Worm (Caenorhabditis elegans): Measurements from ENCODE around the gene F13H8.11.

The F13H8.11 gene

ce11 chrII:6288104-6288503 lies 28.3 kb upstream of the F13H8.11 start (continued):
- TF ChIP-seq ztf-26 (tag; optimal IDR thresholded peaks at IDR 0.05) (no peak), zim-3 (tag; optimal IDR thresholded peaks at IDR 0.05) (no peak)

- TF ChIP-seq nfyb-1 (GFP tag; IDR thresholded peaks at IDR 0.05), result no peak
- no peak for TF ChIP-seq egl-18 (GFP tag; IDR thresholded peaks at IDR 0.05)
- TF ChIP-seq F52B5.7 (tag; optimal IDR thresholded peaks at IDR 0.05), result no peak
- TF ChIP-seq ztf-22 (GFP tag; optimal IDR thresholded peaks at IDR 0.05), result no peak
- no peak for TF ChIP-seq egl-44 (GFP tag; IDR thresholded peaks at IDR 0.05)
- no peak for TF ChIP-seq lin-54 (GFP tag; optimal IDR thresholded peaks at IDR 0.05)
- TF ChIP-seq nhr-80 (tag; optimal IDR thresholded peaks at IDR 0.05), result no peak
- no peak for TF ChIP-seq zfh-2 (GFP tag; conservative IDR thresholded peaks at IDR 0.05)
- TF ChIP-seq aptf-3 (GFP tag; IDR thresholded peaks at IDR 0.05), result no peak
- no peak for TF ChIP-seq unc-62 (GFP tag; optimal IDR thresholded peaks at IDR 0.05)
- TF ChIP-seq nhr-27 (tag; optimal IDR thresholded peaks at IDR 0.05), result no peak
These were observed 27.0 kb upstream of the F13H8.11 start, which contains the start of gene F13H8.6 for ce11 chrII:6286865-6287264. TSS of gene F13H8.6 (minus strand) at chrII:6286965.

- peak; percentile 51 for TF ChIP-seq nhr-80 (tag; optimal IDR thresholded peaks at IDR 0.05)
- no peak for TF ChIP-seq zfh-2 (GFP tag; conservative IDR thresholded peaks at IDR 0.05)
These were observed 23.3 kb upstream of the F13H8.11 start, which contains the start of gene F13H8.1 for ce11 chrII:6283074-6283473. TSS of gene F13H8.1 (plus strand) at chrII:6283384.

ce11 chrII:6281903-6282302 lies 22.1 kb upstream of the F13H8.11 start:
- no peak for TF ChIP-seq dox-1 (GFP tag; IDR thresholded peaks at IDR 0.05)
- no peak for TF ChIP-seq snpc-1.3 (tag; optimal IDR thresholded peaks at IDR 0.05; ENCODE audit: insufficient read depth)
- TF ChIP-seq nhr-80 (tag; optimal IDR thresholded peaks at IDR 0.05), result peak; percentile 13
- TF ChIP-seq ceh-27 (GFP tag; optimal IDR thresholded peaks at IDR 0.05), result no peak

- TF ChIP-seq lin-40 (tag; optimal IDR thresholded peaks at IDR 0.05) (no peak), T26A5.8 (tag; optimal IDR thresholded peaks at IDR 0.05) (no peak), ztf-22 (GFP tag; optimal IDR thresholded peaks at IDR 0.05) (no peak), ceh-27 (GFP tag; optimal IDR thresholded peaks at IDR 0.05) (no peak)
These were observed 21.2 kb upstream of the F13H8.11 start, which contains the start of gene scly-1 for ce11 chrII:6281002-6281401. TSS of gene scly-1 (minus strand) at chrII:6281102.

- TF ChIP-seq nfyb-1 (GFP tag; IDR thresholded peaks at IDR 0.05) (0 out of 2 replicates have a peak, but pooled peaks have one; percentile 15), lsy-27 (tag; optimal IDR thresholded peaks at IDR 0.05; ENCODE audit: borderline replicate concordance, insufficient read depth) (no peak)
These were observed 14.1 kb upstream of the F13H8.11 start, which contains the start of gene bpl-1 for ce11 chrII:6273916-6274315. TSS of gene bpl-1 (plus strand) at chrII:6274216.

- TF ChIP-seq egl-18 (GFP tag; IDR thresholded peaks at IDR 0.05) (no peak), F57A8.1 (GFP tag; optimal IDR thresholded peaks at IDR 0.05) (no peak), nhr-120 (GFP tag; IDR thresholded peaks at IDR 0.05) (no peak), gei-17 (GFP tag; optimal IDR thresholded peaks at IDR 0.05) (no peak), let-526 (GFP tag; IDR thresholded peaks at IDR 0.05) (0 out of 2 replicates have a peak, but pooled peaks have one; percentile 9), K12H6.12 (tag; optimal IDR thresholded peaks at IDR 0.05) (peak; percentile 35), ztf-25 (GFP tag; IDR thresholded peaks at IDR 0.05) (peak; percentile 76; the same call in 1 of the 2 replicates), lin-35 (GFP tag; optimal IDR thresholded peaks at IDR 0.05) (peak in 2 of 3 experiments; percentile 24 to 94), aptf-3 (GFP tag; IDR thresholded peaks at IDR 0.05) (no peak), mes-4 (tag; optimal IDR thresholded peaks at IDR 0.05) (no peak), xnd-1 (tag; optimal IDR thresholded peaks at IDR 0.05) (no peak), pha-4 (tag; optimal IDR thresholded peaks at IDR 0.05) (no peak), B0261.1 (tag; optimal IDR thresholded peaks at IDR 0.05) (no peak), madf-3 (GFP tag; IDR thresholded peaks at IDR 0.05) (0 out of 2 replicates have a peak, but pooled peaks have one; percentile 15), hmg-20 (GFP tag; IDR thresholded peaks at IDR 0.05) (0 out of 2 replicates have a peak, but pooled peaks have one; percentile 43), T07F8.4 (tag; optimal IDR thresholded peaks at IDR 0.05) (no peak), egrh-3 (GFP tag; IDR thresholded peaks at IDR 0.05) (peak; percentile 75), ets-4 (GFP tag; optimal IDR thresholded peaks at IDR 0.05) (no peak), Y67H2A.10 (GFP tag; conservative IDR thresholded peaks at IDR 0.05) (no peak)
These were observed 10.1 kb upstream of the F13H8.11 start, which contains the start of gene F13H8.2 for ce11 chrII:6269805-6270414. TSS of gene F13H8.2 (plus strand) at chrII:6270364.

Measured in whole organism, young adult.